Fruit fly (Drosophila melanogaster) whole organism, wandering third instar larva: ENCODE results near the gene Ugt36F1.

Experiments
- Abd-B ChIP-seq: fragments of >200 bp; optimal IDR thresholded peaks from 2 replicates; lab custom pipeline; 2017; ENCODE audit warnings: missing biosample characterization, missing genetic modification characterization
- CG9705 ChIP-seq: fragments of 200-800 bp; sonication (Bioruptor generic); optimal IDR thresholded peaks from 2 replicates; lab custom pipeline; 2018; ENCODE audit warnings: missing biosample characterization, mild to moderate bottlenecking, missing genetic modification characterization
- CrebA ChIP-seq: fragments of 200-800 bp; sonication (Bioruptor generic); optimal IDR thresholded peaks from 2 replicates; lab custom pipeline; 2016; ENCODE audit warnings: missing biosample characterization, mild to moderate bottlenecking, missing genetic modification characterization, borderline replicate concordance
- Dfd ChIP-seq: fragments of >200 bp; optimal IDR thresholded peaks from 2 replicates; lab custom pipeline; 2017; ENCODE audit warnings: missing biosample characterization, missing genetic modification characterization
- Dif ChIP-seq: fragments of 200-275, 200-300 bp; sonication (Bioruptor generic); optimal IDR thresholded peaks from 2 replicates; lab custom pipeline; 2018; ENCODE audit warnings: missing biosample characterization, missing genetic modification characterization; ENCODE audit not compliant: partially characterized antibody
- GATAd ChIP-seq: sonication (Bioruptor generic); optimal IDR thresholded peaks from 2 replicates; lab custom pipeline; 2016; ENCODE audit warnings: missing biosample characterization, missing genetic modification characterization
- HLH106 ChIP-seq: fragments of 200-800 bp; optimal IDR thresholded peaks from 3 replicates; lab custom pipeline; 2019; ENCODE audit warnings: missing biosample characterization, mild to moderate bottlenecking, missing genetic modification characterization, moderate library complexity
- Hnf4 ChIP-seq: fragments of 200-800 bp; sonication (Bioruptor generic); optimal IDR thresholded peaks from 2 replicates; lab custom pipeline; 2016; ENCODE audit warnings: missing biosample characterization, mild to moderate bottlenecking, missing genetic modification characterization
- Hr78 ChIP-seq: fragments of >200 bp; optimal IDR thresholded peaks from 2 replicates; lab custom pipeline; 2017; ENCODE audit warnings: missing biosample characterization, missing genetic modification characterization
- Hr83 ChIP-seq: fragments of 200-300 bp; sonication (Bioruptor generic); optimal IDR thresholded peaks from 2 replicates; lab custom pipeline; 2016; ENCODE audit warnings: missing biosample characterization, mild to moderate bottlenecking, missing genetic modification characterization, moderate library complexity; ENCODE audit not compliant: poor library complexity, severe bottlenecking
- Jra ChIP-seq: sonication (Bioruptor generic); optimal IDR thresholded peaks from 2 replicates; lab custom pipeline; 2016; ENCODE audit warnings: missing biosample characterization, missing genetic modification characterization
- Myc ChIP-seq: fragments of >200 bp; optimal IDR thresholded peaks from 2 replicates; lab custom pipeline; 2017
- Rel ChIP-seq, 2 experiments: fragments of 200-800 bp; sonication (Bioruptor generic) in 1 of 2; optimal IDR thresholded peaks; 2 replicates in 1 of 2; 3 replicates in 1 of 2; lab custom pipeline; 2016 to 2019; ENCODE audit warnings: mild to moderate bottlenecking in 2 of 2, missing biosample characterization in 2 of 2, missing genetic modification characterization in 2 of 2, moderate library complexity in 1 of 2
- Sp1 ChIP-seq: fragments of 200-800 bp; sonication (Bioruptor generic); optimal IDR thresholded peaks from 3 replicates; lab custom pipeline; 2019; ENCODE audit warnings: missing biosample characterization, mild to moderate bottlenecking, missing genetic modification characterization, moderate library complexity
- Vsx2 ChIP-seq: fragments of 200-300, 225-300 bp; sonication (Bioruptor generic); optimal IDR thresholded peaks from 2 replicates; lab custom pipeline; 2018; ENCODE audit warnings: missing biosample characterization, missing genetic modification characterization; ENCODE audit not compliant: partially characterized antibody
- br ChIP-seq: fragments of 200-800 bp; sonication (Bioruptor generic); optimal IDR thresholded peaks from 2 replicates; lab custom pipeline; 2016; ENCODE audit warnings: missing biosample characterization, missing genetic modification characterization
- brk ChIP-seq: fragments of 200-800 bp; sonication (Bioruptor generic); optimal IDR thresholded peaks from 2 replicates; lab custom pipeline; 2016; ENCODE audit warnings: missing biosample characterization, mild to moderate bottlenecking, missing genetic modification characterization
- dl ChIP-seq, 2 experiments: fragments of 175-275, 200-275 bp in 1 of 2; fragments of 200-275 bp in 1 of 2; sonication (Bioruptor generic); optimal IDR thresholded peaks; lab custom pipeline; 2018; ENCODE audit warnings: mild to moderate bottlenecking in 2 of 2, missing biosample characterization in 2 of 2, missing genetic modification characterization in 2 of 2, moderate library complexity in 2 of 2; ENCODE audit not compliant: partially characterized antibody in 2 of 2, insufficient read depth in 1 of 2
- dsf ChIP-seq: sonication (Bioruptor generic); optimal IDR thresholded peaks from 2 replicates; lab custom pipeline; 2016; ENCODE audit warnings: missing biosample characterization, missing genetic modification characterization, borderline replicate concordance
- foxo ChIP-seq, 2 experiments: fragments of 200-800 bp; sonication (Bioruptor generic); optimal IDR thresholded peaks; 2 replicates in 1 of 2; 3 replicates in 1 of 2; lab custom pipeline; 2016 to 2017; ENCODE audit warnings: missing biosample characterization in 2 of 2, missing genetic modification characterization in 2 of 2
- fru ChIP-seq: fragments of 200-800 bp; sonication (Bioruptor generic); optimal IDR thresholded peaks from 3 replicates; lab custom pipeline; 2016; ENCODE audit warnings: missing biosample characterization, mild to moderate bottlenecking, missing genetic modification characterization
- h ChIP-seq: fragments of 200-800 bp; sonication (Bioruptor generic); optimal IDR thresholded peaks from 3 replicates; lab custom pipeline; 2016; ENCODE audit warnings: missing biosample characterization, mild to moderate bottlenecking, missing genetic modification characterization
- lola ChIP-seq: fragments of >200 bp; optimal IDR thresholded peaks from 2 replicates; lab custom pipeline; 2017; ENCODE audit warnings: missing biosample characterization, missing genetic modification characterization
- psq ChIP-seq: fragments of 200-800 bp; sonication (Bioruptor generic); optimal IDR thresholded peaks from 3 replicates; lab custom pipeline; 2017; ENCODE audit warnings: missing biosample characterization, mild to moderate bottlenecking, missing genetic modification characterization, moderate library complexity
- rgr ChIP-seq: fragments of 200-800 bp; sonication (Bioruptor generic); optimal IDR thresholded peaks from 3 replicates; lab custom pipeline; 2016; ENCODE audit warnings: missing biosample characterization, mild to moderate bottlenecking, missing genetic modification characterization
- sage ChIP-seq: fragments of 200-800 bp; sonication (Bioruptor generic); optimal IDR thresholded peaks from 2 replicates; lab custom pipeline; 2016; ENCODE audit warnings: missing biosample characterization, mild to moderate bottlenecking, missing genetic modification characterization
- sv ChIP-seq: fragments of 200-800 bp; sonication (Bioruptor generic); optimal IDR thresholded peaks from 3 replicates; lab custom pipeline; 2016; ENCODE audit warnings: missing biosample characterization, missing genetic modification characterization
- tai ChIP-seq: sonication (Bioruptor generic); optimal IDR thresholded peaks from 2 replicates; lab custom pipeline; 2016; ENCODE audit warnings: missing biosample characterization, missing genetic modification characterization
- usp ChIP-seq: fragments of >200 bp; optimal IDR thresholded peaks from 2 replicates; lab custom pipeline; 2017; ENCODE audit warnings: missing biosample characterization, missing genetic modification characterization
- woc ChIP-seq: sonication (Bioruptor generic); optimal IDR thresholded peaks from 2 replicates; lab custom pipeline; 2016; ENCODE audit warnings: missing biosample characterization, mild to moderate bottlenecking, missing genetic modification characterization

The Ugt36F1 gene

DNA sequence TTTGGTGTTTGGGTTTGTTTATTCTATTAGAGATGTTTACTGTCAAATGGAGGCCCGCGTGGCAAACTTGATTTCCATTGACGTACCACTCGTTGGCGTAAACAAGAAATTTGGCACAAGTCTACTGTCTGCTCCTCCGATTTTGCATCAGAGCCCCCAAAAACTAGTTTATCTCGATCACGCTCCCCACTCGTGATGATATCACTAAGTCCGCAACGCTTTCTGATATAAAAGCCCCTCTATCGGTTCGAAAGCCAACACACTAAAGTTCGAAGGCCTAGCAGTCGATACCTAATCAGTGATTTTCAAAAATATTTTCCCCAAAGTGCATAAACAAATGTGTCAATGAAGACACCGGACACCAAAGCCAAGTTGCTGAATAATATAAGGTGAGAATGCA lies 6.4 kb upstream of the Ugt36F1 start:
- TF ChIP-seq lola (GFP tag; lab: Kevin White, UChicago) (no peak), sv (no peak), br (GFP tag; lab: Kevin White, UChicago) (no peak), h (GFP tag; lab: Kevin White, UChicago) (no peak), psq (GFP tag; lab: Kevin White, UChicago) (no peak), brk (GFP tag; lab: Kevin White, UChicago) (no peak), Abd-B (GFP tag; lab: Kevin White, UChicago) (no peak), fru (no peak), Sp1 (GFP tag; lab: Kevin White, UChicago) (no peak), Dfd (GFP tag; lab: Kevin White, UChicago) (no peak), GATAd (GFP tag; lab: Kevin White, UChicago) (no peak), tai (GFP tag; lab: Kevin White, UChicago) (no peak), CG9705 (GFP tag; lab: Kevin White, UChicago) (no peak), Hnf4 (GFP tag; lab: Kevin White, UChicago) (no peak)

dm6 chr2L:18815194-18815593 lies 4.0 kb upstream of the Ugt36F1 start:
- TF ChIP-seq sage (GFP tag; lab: Kevin White, UChicago): no peak
- no peak for TF ChIP-seq dl (GFP tag; optimal IDR thresholded peaks at IDR 0.05; lab: Kevin White, UChicago; ENCODE audit: insufficient read depth in 1 of 2, partially characterized antibody in 2 of 2)
- TF ChIP-seq Jra (GFP tag; lab: Kevin White, UChicago): no peak
- TF ChIP-seq psq (GFP tag; lab: Kevin White, UChicago): no peak
- no peak for TF ChIP-seq brk (GFP tag; lab: Kevin White, UChicago)

dm6 chr2L:18818397-18818796 lies 747 bp upstream of the Ugt36F1 start:
- TF ChIP-seq Myc (lab: Kevin White, UChicago) (peak; percentile 64), Dfd (GFP tag; lab: Kevin White, UChicago) (no peak)

dm6 chr2L:18822805-18823204 lies 3.7 kb downstream of the Ugt36F1 start:
- TF ChIP-seq Hr78 (GFP tag; lab: Kevin White, UChicago) (no peak), CG9705 (GFP tag; lab: Kevin White, UChicago) (no peak), HLH106 (tag; lab: Kevin White, UChicago) (no peak), tai (GFP tag; lab: Kevin White, UChicago) (no peak)

DNA sequence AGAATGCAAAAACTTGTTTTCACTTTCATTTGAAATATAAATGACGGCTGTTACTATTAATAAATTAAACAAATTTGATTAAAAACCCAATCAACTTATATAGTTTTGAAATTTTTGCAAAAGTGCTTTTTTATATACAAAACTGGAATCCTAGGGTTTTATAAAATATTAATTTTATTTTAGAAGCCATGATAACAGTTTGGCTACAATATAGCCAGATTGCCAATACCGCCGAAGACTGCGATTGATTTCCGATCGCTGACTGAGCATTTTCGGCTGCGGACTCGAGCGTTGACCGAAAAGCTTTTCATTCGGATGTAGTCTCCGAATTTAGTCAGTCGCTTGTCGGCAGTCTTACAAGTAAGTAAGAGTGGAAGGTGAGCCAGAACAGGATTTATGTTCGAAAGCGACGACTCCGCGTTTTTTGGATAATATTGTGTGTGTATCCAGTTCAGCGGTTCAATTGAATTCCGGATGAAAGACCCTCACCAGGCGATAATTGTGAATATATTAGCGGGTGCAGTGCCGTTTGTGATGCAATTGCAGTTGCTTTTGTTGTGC lies 4.2 kb downstream of the Ugt36F1 start, which contains the start of gene Ugt36D1:
Ugt36D1 (plus strand) TSS at position 306 of the 561 bp plus-strand sequence.
- TF ChIP-seq CG9705 (GFP tag; lab: Kevin White, UChicago) (no peak), foxo (GFP tag; optimal IDR thresholded peaks at IDR 0.05; lab: Kevin White, UChicago) (peak in 1 of 2 experiments; percentile 5), Vsx2 (GFP tag; lab: Kevin White, UChicago) (peak; percentile 81), usp (GFP tag; lab: Kevin White, UChicago) (no peak), Dfd (GFP tag; lab: Kevin White, UChicago) (no peak), h (GFP tag; lab: Kevin White, UChicago) (peak; percentile 28), Jra (GFP tag; lab: Kevin White, UChicago) (peak; percentile 22), Myc (lab: Kevin White, UChicago) (peak; percentile 82), Rel (GFP tag; optimal IDR thresholded peaks at IDR 0.05; lab: Kevin White, UChicago) (no peak), Rel (tag; optimal IDR thresholded peaks at IDR 0.05; lab: Kevin White, UChicago) (peak; percentile 51), rgr (GFP tag; lab: Kevin White, UChicago) (peak; percentile 30), Dif (GFP tag; lab: Kevin White, UChicago) (peak; percentile 63), woc (peak; percentile 75), br (GFP tag; lab: Kevin White, UChicago) (peak; percentile 40), Sp1 (GFP tag; lab: Kevin White, UChicago) (peak; percentile 61), Hnf4 (GFP tag; lab: Kevin White, UChicago) (peak; percentile 66), Hr83 (GFP tag; lab: Kevin White, UChicago) (peak; percentile 75), CrebA (no peak), psq (GFP tag; lab: Kevin White, UChicago) (peak; percentile 18), dsf (no peak)
